Worm (Caenorhabditis elegans) whole organism, L4 larva: ENCODE measurements around the gene rpl-26.

Source experiments
- F49E8.2 ChIP-seq: sonication (generic microtip); optimal IDR thresholded peaks from 2 replicates; lab custom pipeline; 2016; ENCODE audit warnings: missing compliant biosample characterization, mild to moderate bottlenecking, missing genetic modification characterization, borderline replicate concordance
- T20F7.1 ChIP-seq: fragments of 200-800 bp; sonication (Bioruptor generic); optimal IDR thresholded peaks from 2 replicates; lab custom pipeline; 2018; ENCODE audit warnings: mild to moderate bottlenecking, missing genetic modification characterization, missing compliant biosample characterization
- T26A8.4 ChIP-seq: fragments of 200-800 bp; sonication (Bioruptor generic); IDR thresholded peaks from 2 replicates; pipeline ENCODE4 v1.3.6; 2022; ENCODE audit warnings: missing genetic modification characterization, missing compliant biosample characterization
- Y5F2A.4 ChIP-seq: fragments of 200-800 bp; sonication (Bioruptor generic); optimal IDR thresholded peaks from 2 replicates; lab custom pipeline; 2018; ENCODE audit warnings: mild to moderate bottlenecking, missing genetic modification characterization, missing compliant biosample characterization
- arid-1 ChIP-seq: fragments of 200-800 bp; sonication (Bioruptor generic); conservative IDR thresholded peaks from 2 replicates; pipeline ENCODE4 v1.3.6; 2022; ENCODE audit warnings: missing genetic modification reagents, missing genetic modification characterization, missing compliant biosample characterization
- ceh-20 ChIP-seq: fragments of 200-800 bp; sonication (Bioruptor generic); IDR thresholded peaks from 2 replicates; pipeline ENCODE4 v1.3.6; 2022; ENCODE audit warnings: missing genetic modification reagents, missing genetic modification characterization, missing compliant biosample characterization
- ceh-44 ChIP-seq: fragments of 200-800 bp; sonication (Bioruptor generic); IDR thresholded peaks from 2 replicates; pipeline ENCODE4 v1.3.6; 2022; ENCODE audit warnings: missing genetic modification reagents, missing genetic modification characterization, missing compliant biosample characterization
- ceh-62 ChIP-seq: sonication (generic microtip); optimal IDR thresholded peaks from 2 replicates; lab custom pipeline; 2017; ENCODE audit warnings: missing biosample characterization, missing genetic modification characterization
- cey-2 ChIP-seq: sonication (generic microtip); optimal IDR thresholded peaks from 3 replicates; lab custom pipeline; 2017; ENCODE audit warnings: missing genetic modification characterization, mild to moderate bottlenecking, missing compliant biosample characterization, antibody characterized with exemption, borderline replicate concordance; ENCODE audit not compliant: insufficient read depth
- daf-16 ChIP-seq, 3 experiments: sonication (generic microtip); optimal IDR thresholded peaks; 2 replicates each; lab custom pipeline; 2016 to 2017; ENCODE audit warnings: missing genetic modification characterization in 3 of 3, missing genetic modification reagents in 3 of 3, mild to moderate bottlenecking in 2 of 3, missing compliant biosample characterization in 2 of 3, missing biosample characterization in 1 of 3, moderate library complexity in 1 of 3
- daf-19 ChIP-seq: fragments of 200-800 bp; sonication (Bioruptor generic); conservative IDR thresholded peaks from 2 replicates; pipeline ENCODE4 v1.3.6; 2022; ENCODE audit warnings: missing genetic modification characterization, missing compliant biosample characterization
- dmd-6 ChIP-seq: fragments of 200-800 bp; sonication (Bioruptor generic); IDR thresholded peaks from 2 replicates; pipeline ENCODE4 v1.3.6; 2022; ENCODE audit warnings: missing genetic modification reagents, missing genetic modification characterization, missing compliant biosample characterization
- dmd-8 ChIP-seq: fragments of 200-800 bp; sonication (Bioruptor generic); IDR thresholded peaks from 2 replicates; pipeline ENCODE4 v1.3.6; 2022; ENCODE audit warnings: missing genetic modification characterization, missing compliant biosample characterization
- dpl-1 ChIP-seq: fragments of 150-350 bp; optimal IDR thresholded peaks from 2 replicates; lab custom pipeline; 2014; ENCODE audit warnings: missing biosample characterization, missing genetic modification reagents, missing genetic modification characterization
- dve-1 ChIP-seq: sonication (generic microtip); optimal IDR thresholded peaks from 2 replicates; lab custom pipeline; 2017; ENCODE audit warnings: antibody characterized with exemption, mild to moderate bottlenecking, missing genetic modification characterization, missing compliant biosample characterization; ENCODE audit not compliant: insufficient read depth
- egl-27 ChIP-seq: sonication (generic microtip); optimal IDR thresholded peaks from 3 replicates; lab custom pipeline; 2017; ENCODE audit warnings: missing biosample characterization, missing genetic modification reagents, missing genetic modification characterization
- egl-43 ChIP-seq: fragments of 200-800 bp; sonication (Bioruptor generic); IDR thresholded peaks from 2 replicates; pipeline ENCODE4 v1.3.6; 2022; ENCODE audit warnings: missing genetic modification reagents, missing genetic modification characterization, missing compliant biosample characterization
- fos-1 ChIP-seq: fragments of 150-350 bp; optimal IDR thresholded peaks from 2 replicates; lab custom pipeline; 2014; ENCODE audit warnings: missing biosample characterization, missing genetic modification characterization
- hlh-11 ChIP-seq: fragments of 200-800 bp; sonication (Bioruptor generic); optimal IDR thresholded peaks from 2 replicates; lab custom pipeline; 2018; ENCODE audit warnings: mild to moderate bottlenecking, missing genetic modification characterization, missing compliant biosample characterization
- hlh-30 ChIP-seq: sonication (generic microtip); optimal IDR thresholded peaks from 2 replicates; lab custom pipeline; 2017; ENCODE audit warnings: antibody characterized with exemption, mild to moderate bottlenecking, missing genetic modification characterization, missing compliant biosample characterization; ENCODE audit not compliant: insufficient read depth
- hmg-1.1 ChIP-seq: fragments of 200-800 bp; sonication (Bioruptor generic); IDR thresholded peaks from 2 replicates; pipeline ENCODE4 v1.3.6; 2022; ENCODE audit warnings: missing genetic modification reagents, missing genetic modification characterization, missing compliant biosample characterization
- lin-1 ChIP-seq: fragments of 200-800 bp; sonication (Bioruptor generic); IDR thresholded peaks from 2 replicates; pipeline ENCODE4 v1.3.6; 2022; ENCODE audit warnings: missing genetic modification reagents, missing genetic modification characterization, missing compliant biosample characterization
- lin-15B ChIP-seq: fragments of 150-350 bp; sonication (generic microtip); optimal IDR thresholded peaks from 3 replicates; lab custom pipeline; 2014; ENCODE audit warnings: missing biosample characterization, missing genetic modification characterization
- lsy-2 ChIP-seq, 2 experiments: fragments of 150-350 bp in 1 of 2; sonication (generic microtip) in 1 of 2; optimal IDR thresholded peaks; 2 replicates each; lab custom pipeline; 2014 to 2017; ENCODE audit warnings: missing biosample characterization in 2 of 2, missing genetic modification characterization in 2 of 2
- mep-1 ChIP-seq: fragments of 150-350 bp; sonication (generic microtip); optimal IDR thresholded peaks from 3 replicates; lab custom pipeline; 2014; ENCODE audit warnings: missing biosample characterization, missing genetic modification characterization
- nhr-10 ChIP-seq: fragments of 150-350 bp; optimal IDR thresholded peaks from 2 replicates; lab custom pipeline; 2014; ENCODE audit warnings: missing biosample characterization, missing genetic modification characterization
- nhr-25 ChIP-seq: sonication (generic microtip); optimal IDR thresholded peaks from 2 replicates; lab custom pipeline; 2017; ENCODE audit warnings: missing genetic modification characterization, mild to moderate bottlenecking, missing compliant biosample characterization, antibody characterized with exemption, moderate library complexity, borderline replicate concordance; ENCODE audit not compliant: insufficient read depth
- nhr-28 ChIP-seq: fragments of 150-350 bp; optimal IDR thresholded peaks from 2 replicates; lab custom pipeline; 2014; ENCODE audit warnings: missing biosample characterization, missing genetic modification characterization
- nhr-42 ChIP-seq: fragments of 200-800 bp; sonication (Bioruptor generic); IDR thresholded peaks from 2 replicates; pipeline ENCODE4 v1.3.6; 2022; ENCODE audit warnings: missing genetic modification characterization, missing compliant biosample characterization
- nhr-48 ChIP-seq: sonication (generic microtip); optimal IDR thresholded peaks from 2 replicates; lab custom pipeline; 2016; ENCODE audit warnings: mild to moderate bottlenecking, missing genetic modification characterization, missing compliant biosample characterization
- nhr-6 ChIP-seq: fragments of 150-350 bp; optimal IDR thresholded peaks from 2 replicates; lab custom pipeline; 2014; ENCODE audit warnings: missing biosample characterization, missing genetic modification characterization
- php-3 ChIP-seq: fragments of 200-800 bp; sonication (Bioruptor generic); IDR thresholded peaks from 2 replicates; pipeline ENCODE4 v1.3.6; 2022; ENCODE audit warnings: missing genetic modification reagents, missing genetic modification characterization, missing compliant biosample characterization
- pqm-1 ChIP-seq: sonication (generic microtip); optimal IDR thresholded peaks from 2 replicates; lab custom pipeline; 2017; ENCODE audit warnings: missing biosample characterization, missing genetic modification characterization
- saeg-2 ChIP-seq: fragments of 200-800 bp; sonication (Bioruptor generic); IDR thresholded peaks from 2 replicates; pipeline ENCODE4 v1.3.6; 2022; ENCODE audit warnings: missing genetic modification reagents, missing genetic modification characterization, missing compliant biosample characterization
- set-16 ChIP-seq: fragments of 200-800 bp; sonication (Bioruptor generic); IDR thresholded peaks from 2 replicates; pipeline ENCODE4 v1.3.6; 2022; ENCODE audit warnings: missing genetic modification reagents, missing genetic modification characterization, missing compliant biosample characterization
- skn-1 ChIP-seq: fragments of 150-350 bp; optimal IDR thresholded peaks from 2 replicates; lab custom pipeline; 2014; ENCODE audit warnings: missing biosample characterization, missing genetic modification characterization
- spr-1 ChIP-seq: sonication (generic microtip); optimal IDR thresholded peaks from 2 replicates; lab custom pipeline; 2016; ENCODE audit warnings: mild to moderate bottlenecking, missing genetic modification characterization, missing compliant biosample characterization
- unc-62 ChIP-seq, 3 experiments: fragments of 150-350 bp in 1 of 3; sonication (generic microtip); optimal IDR thresholded peaks in 2 of 3; peaks in 1 of 3; 1 replicate in 1 of 3; 2 replicates in 2 of 3; lab custom pipeline; 2014 to 2017; ENCODE audit warnings: missing biosample characterization in 3 of 3, missing genetic modification characterization in 3 of 3, missing genetic modification reagents in 3 of 3, missing genotype in 1 of 3

rpl-26 gene

DNA sequence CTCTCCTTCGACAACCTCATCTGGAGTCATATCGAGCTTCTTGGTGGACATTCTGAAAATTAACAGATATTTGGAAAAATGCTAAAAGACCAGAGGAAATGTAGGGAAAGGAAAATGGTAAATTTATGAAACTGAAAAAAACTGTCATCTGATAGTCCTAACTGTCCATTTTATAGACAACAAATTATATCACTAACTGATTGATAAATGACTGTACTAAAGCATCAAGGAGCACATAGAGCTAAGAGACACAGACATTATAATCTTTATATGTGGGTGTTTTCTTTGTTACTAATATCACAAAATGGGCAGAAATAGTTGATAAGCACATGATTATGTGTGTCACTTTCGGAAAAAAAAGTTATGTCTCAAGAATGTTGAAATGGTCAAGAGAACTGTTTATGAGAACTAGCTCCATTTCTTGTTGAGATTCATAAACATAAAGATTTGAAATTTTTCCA, 35.7 kb upstream of the rpl-26 start, which contains the start of gene F54C9.3 (continued):
- TF ChIP-seq ceh-20 (GFP tag; lab: Robert Waterston, UW) (peak; percentile 96), lin-1 (peak; percentile 62), hlh-11 (tag; lab: Kevin White, UChicago) (peak; percentile 82), nhr-48 (tag; lab: Kevin White, UChicago) (peak; percentile 30), dve-1 (tag; lab: Kevin White, UChicago) (peak; percentile 92), daf-16 (GFP tag; optimal IDR thresholded peaks at IDR 0.05; lab: Kevin White, UChicago) (peak in 1 of 2 experiments; percentile 14), daf-16 (tag; optimal IDR thresholded peaks at IDR 0.05; lab: Kevin White, UChicago) (peak; percentile 84), dmd-6 (GFP tag; lab: Robert Waterston, UW) (peak; percentile 92), pqm-1 (tag; lab: Kevin White, UChicago) (peak; percentile 91), lsy-2 (tag; optimal IDR thresholded peaks at IDR 0.05; lab: Kevin White, UChicago) (peak in 1 of 2 experiments; percentile 35), nhr-10 (tag; lab: Kevin White, UChicago) (no peak), T20F7.1 (GFP tag; lab: Kevin White, UChicago) (peak; percentile 48)
- TF ChIP-seq, all 104 proteins: peak for 20

DNA sequence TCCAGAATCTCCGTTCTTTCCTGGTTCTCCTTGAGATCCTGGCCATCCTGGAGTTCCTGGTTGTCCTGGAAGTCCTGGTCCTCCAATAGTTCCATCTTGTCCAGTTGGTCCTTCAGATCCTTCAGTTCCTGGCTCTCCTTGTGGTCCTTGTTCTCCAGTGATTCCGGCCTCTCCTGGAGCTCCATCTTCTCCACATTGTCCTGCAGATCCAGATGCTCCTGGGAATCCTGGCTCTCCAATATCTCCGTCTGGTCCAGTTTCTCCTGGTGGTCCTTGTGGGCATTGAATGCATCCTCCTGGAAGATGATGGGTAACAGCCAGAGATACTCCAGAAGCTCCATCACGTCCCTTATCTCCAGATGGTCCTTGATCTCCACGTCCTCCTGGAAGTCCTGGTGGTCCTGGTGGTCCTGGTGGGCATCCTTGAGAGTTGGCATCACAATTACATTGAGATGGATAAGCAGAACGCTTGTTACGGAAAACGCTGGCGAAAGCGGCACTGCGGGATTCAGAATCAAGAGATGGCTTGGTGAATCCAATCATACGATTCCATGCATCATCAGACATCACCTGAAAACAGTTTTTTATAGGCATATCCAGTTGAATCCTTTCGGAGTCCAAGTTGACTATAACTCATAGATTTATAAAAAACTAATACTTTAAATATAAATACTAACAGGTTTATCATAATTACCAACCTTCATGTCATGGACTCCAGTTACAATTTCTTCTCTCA, 34.2 kb upstream of the rpl-26 start:
- TF ChIP-seq set-16 (peak; percentile 63), egl-43 (GFP tag; lab: Robert Waterston, UW) (0 out of 2 replicates have a peak, but pooled peaks have one; percentile 69), T26A8.4 (GFP tag; lab: Robert Waterston, UW) (peak; percentile 53; the same call in 1 of the 2 replicates), unc-62 (GFP tag; optimal IDR thresholded peaks at IDR 0.05 in 1 of 2; lab: Kevin White, UChicago) (peak in 1 of 2 experiments; percentile 69), unc-62 (tag; optimal IDR thresholded peaks at IDR 0.05; lab: Kevin White, UChicago) (no peak), saeg-2 (GFP tag; lab: Robert Waterston, UW) (0 out of 2 replicates have a peak, but pooled peaks have one; percentile 19), dmd-8 (GFP tag; lab: Robert Waterston, UW) (no peak)

DNA sequence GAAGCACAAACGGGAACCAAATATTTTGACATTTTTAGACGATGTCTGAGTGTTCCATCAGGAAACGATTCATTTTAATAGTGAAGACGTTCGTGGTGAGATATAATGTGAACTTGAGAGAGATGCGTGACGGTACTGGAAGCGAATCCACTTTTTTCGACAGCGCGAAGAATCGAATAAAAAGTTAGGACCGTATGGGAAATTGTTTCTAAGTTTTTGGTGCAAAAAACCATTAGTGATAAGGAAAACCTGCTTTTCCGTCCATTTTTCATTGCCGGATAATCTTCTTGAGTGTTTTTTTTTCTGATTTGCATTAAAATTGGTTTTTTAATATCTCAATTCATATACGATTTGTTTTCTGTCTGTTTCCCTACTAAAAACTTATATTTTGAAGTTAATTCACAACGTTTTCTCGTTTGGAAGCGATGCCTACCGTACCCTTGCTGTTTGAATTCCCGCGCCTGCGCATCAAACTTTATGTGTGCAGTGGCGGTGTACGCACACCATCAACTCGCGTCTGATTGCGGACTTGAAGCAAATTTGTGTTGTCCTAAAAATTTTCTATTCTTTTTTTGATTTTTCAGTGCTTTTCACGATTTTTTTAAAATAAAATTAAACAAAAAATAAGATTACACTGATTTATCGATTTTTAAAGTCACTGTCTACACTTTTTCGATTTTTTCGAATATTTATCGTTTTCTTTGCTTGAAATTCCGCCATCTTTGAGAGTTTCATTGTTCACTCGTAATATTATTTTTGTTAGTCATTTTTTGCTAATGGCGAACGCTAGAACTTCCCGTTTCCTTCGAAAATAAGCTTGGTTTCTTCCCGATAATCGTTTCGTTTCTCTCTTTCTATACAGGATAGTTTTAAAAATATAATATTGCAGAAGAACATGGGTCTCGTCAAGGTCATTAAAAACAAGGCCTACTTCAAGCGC, 33.3 kb upstream of the rpl-26 start, which contains the start of the genes col-38 and rpl-5:
Gene col-38, minus strand, starts transcription at position 51 of the 940 bp plus-strand sequence.
Gene rpl-5, plus strand, starts transcription at position 890 of the 940 bp plus-strand sequence.
- TF ChIP-seq egl-27 (tag; lab: Kevin White, UChicago) (no peak), nhr-28 (tag; lab: Kevin White, UChicago) (peak; percentile 85), nhr-25 (tag; lab: Kevin White, UChicago) (peak; percentile 34), spr-1 (tag; lab: Kevin White, UChicago) (peak; percentile 47), cey-2 (tag; lab: Kevin White, UChicago) (no peak), ceh-62 (tag; lab: Kevin White, UChicago) (no peak), Y5F2A.4 (GFP tag; lab: Kevin White, UChicago) (no peak), F49E8.2 (tag; lab: Kevin White, UChicago) (no peak), lin-15B (tag; lab: Kevin White, UChicago) (no peak), lsy-2 (tag; optimal IDR thresholded peaks at IDR 0.05; lab: Kevin White, UChicago) (peak; percentile 89 to 98), T20F7.1 (GFP tag; lab: Kevin White, UChicago) (no peak), nhr-42 (GFP tag; lab: Robert Waterston, UW) (peak; percentile 23; the same call in 1 of the 2 replicates), egl-43 (GFP tag; lab: Robert Waterston, UW) (no peak), saeg-2 (GFP tag; lab: Robert Waterston, UW) (no peak), hlh-30 (tag; lab: Kevin White, UChicago) (peak; percentile 89), dmd-6 (GFP tag; lab: Robert Waterston, UW) (peak; percentile 60), nhr-6 (tag; lab: Kevin White, UChicago) (peak; percentile 88), ceh-44 (GFP tag; lab: Robert Waterston, UW) (peak; percentile 49; the same call in 1 of the 2 replicates), hlh-11 (tag; lab: Kevin White, UChicago) (peak; percentile 82), arid-1 (GFP tag; lab: Robert Waterston, UW) (peak; percentile 60; the same call in 1 of the 2 replicates), daf-19 (0 out of 2 replicates have a peak, but pooled peaks have one; percentile 51), mep-1 (tag; lab: Kevin White, UChicago) (peak; percentile 92), fos-1 (tag; lab: Kevin White, UChicago) (no peak), hmg-1.1 (GFP tag; lab: Robert Waterston, UW) (peak; percentile 79), pqm-1 (tag; lab: Kevin White, UChicago) (no peak), unc-62 (GFP tag; optimal IDR thresholded peaks at IDR 0.05 in 1 of 2; lab: Kevin White, UChicago) (peak in 1 of 2 experiments; percentile 96), unc-62 (tag; optimal IDR thresholded peaks at IDR 0.05; lab: Kevin White, UChicago) (no peak), skn-1 (tag; lab: Kevin White, UChicago) (no peak), dpl-1 (GFP tag; lab: Kevin White, UChicago) (peak; percentile 96), php-3 (GFP tag; lab: Robert Waterston, UW) (0 out of 2 replicates have a peak, but pooled peaks have one; percentile 62)
